Fruit fly (Drosophila melanogaster) whole organism, embryonic: ENCODE measurements around the gene CG31816.

Experiments
- Asciz ChIP-seq: fragments of 200-800 bp; sonication (Bioruptor generic); optimal IDR thresholded peaks from 2 replicates; lab custom pipeline; 2017; ENCODE audit warnings: missing biosample characterization, mild to moderate bottlenecking, missing genetic modification characterization, missing genetic modification reagents
- CG10431 ChIP-seq: fragments of 200-800 bp; sonication (Bioruptor generic); optimal IDR thresholded peaks from 3 replicates; lab custom pipeline; 2018; ENCODE audit warnings: missing biosample characterization, mild to moderate bottlenecking, missing genetic modification characterization
- CG10654 ChIP-seq: fragments of 200-800 bp; sonication (Bioruptor generic); optimal IDR thresholded peaks from 2 replicates; lab custom pipeline; 2016; ENCODE audit warnings: missing biosample characterization, missing genetic modification characterization
- CG11456 ChIP-seq: fragments of 200-800 bp; sonication (Bioruptor generic); IDR thresholded peaks from 3 replicates; pipeline ENCODE4 v1.3.6; 2022; ENCODE audit warnings: missing biosample characterization, missing genetic modification characterization
- CG11695 ChIP-seq: fragments of 200-800 bp; sonication (Bioruptor generic); IDR thresholded peaks from 3 replicates; pipeline ENCODE4 v1.3.6; 2022; ENCODE audit warnings: missing biosample characterization, missing genetic modification characterization
- CG12219 ChIP-seq: fragments of 200-800 bp; sonication (Bioruptor generic); optimal IDR thresholded peaks from 3 replicates; lab custom pipeline; 2018; ENCODE audit warnings: missing biosample characterization, mild to moderate bottlenecking, missing genetic modification characterization
- CG13296 ChIP-seq: fragments of 200-800 bp; sonication (Bioruptor generic); optimal IDR thresholded peaks from 3 replicates; lab custom pipeline; 2018; ENCODE audit warnings: missing biosample characterization, mild to moderate bottlenecking, missing genetic modification characterization
- CG15011 ChIP-seq: fragments of 200-800 bp; sonication (Bioruptor generic); optimal IDR thresholded peaks from 3 replicates; lab custom pipeline; 2018; ENCODE audit warnings: missing biosample characterization, mild to moderate bottlenecking, missing genetic modification characterization
- CG15073 ChIP-seq: fragments of 200-800 bp; sonication (Bioruptor generic); optimal IDR thresholded peaks from 2 replicates; lab custom pipeline; 2016; ENCODE audit warnings: missing biosample characterization, missing genetic modification characterization
- CG15696 ChIP-seq: fragments of 200-800 bp; sonication (Bioruptor generic); optimal IDR thresholded peaks from 2 replicates; lab custom pipeline; 2019; ENCODE audit warnings: missing biosample characterization, mild to moderate bottlenecking, missing genetic modification characterization, moderate library complexity
- CG1647 ChIP-seq: fragments of 200-800 bp; sonication (Bioruptor generic); optimal IDR thresholded peaks from 3 replicates; lab custom pipeline; 2016; ENCODE audit warnings: missing biosample characterization, missing genetic modification characterization
- CG17359 ChIP-seq: fragments of 200-800 bp; sonication (Bioruptor generic); optimal IDR thresholded peaks from 3 replicates; lab custom pipeline; 2018; ENCODE audit warnings: missing biosample characterization, mild to moderate bottlenecking, missing genetic modification characterization, moderate library complexity
- CG32772 ChIP-seq: fragments of 200-800 bp; sonication (Bioruptor generic); IDR thresholded peaks from 2 replicates; pipeline ENCODE4 v1.3.6; 2022; ENCODE audit warnings: missing biosample characterization, missing genetic modification characterization
- CG33557 ChIP-seq: fragments of 200-800 bp; sonication (Bioruptor generic); optimal IDR thresholded peaks from 2 replicates; lab custom pipeline; 2019; ENCODE audit warnings: missing biosample characterization, mild to moderate bottlenecking, missing genetic modification characterization, moderate library complexity
- CG3407 ChIP-seq: fragments of 200-800 bp; sonication (Bioruptor generic); optimal IDR thresholded peaks from 2 replicates; lab custom pipeline; 2018; ENCODE audit warnings: missing biosample characterization, mild to moderate bottlenecking, missing genetic modification characterization
- CG3995 ChIP-seq: fragments of 200-800 bp; sonication (Bioruptor generic); optimal IDR thresholded peaks from 3 replicates; lab custom pipeline; 2016; ENCODE audit warnings: missing biosample characterization, missing genetic modification characterization
- CG6272 ChIP-seq: fragments of 200-800 bp; sonication (Bioruptor generic); IDR thresholded peaks from 2 replicates; pipeline ENCODE4 v1.3.6; 2022; ENCODE audit warnings: missing biosample characterization, missing genetic modification characterization
- CG6765 ChIP-seq: fragments of 200-800 bp; sonication (Bioruptor generic); optimal IDR thresholded peaks from 3 replicates; lab custom pipeline; 2017; ENCODE audit warnings: missing biosample characterization, mild to moderate bottlenecking, missing genetic modification characterization
- CG7372 ChIP-seq: fragments of 200-800 bp; sonication (Bioruptor generic); IDR thresholded peaks from 2 replicates; pipeline ENCODE4 v1.3.6; 2022; ENCODE audit warnings: missing biosample characterization, missing genetic modification characterization
- CG8290 ChIP-seq, 3 experiments: fragments of 200-800 bp; sonication (Bioruptor generic); optimal IDR thresholded peaks; 2 replicates each; lab custom pipeline; 2016 to 2019; ENCODE audit warnings: missing biosample characterization in 3 of 3, missing genetic modification characterization in 3 of 3, mild to moderate bottlenecking in 2 of 3, moderate library complexity in 1 of 3
- CG9437 ChIP-seq: fragments of 200-800 bp; sonication (Bioruptor generic); optimal IDR thresholded peaks from 2 replicates; lab custom pipeline; 2018; ENCODE audit warnings: missing biosample characterization, mild to moderate bottlenecking, missing genetic modification characterization
- CHES-1-like ChIP-seq: fragments of 200-800 bp; sonication (Bioruptor generic); optimal IDR thresholded peaks from 2 replicates; lab custom pipeline; 2016; ENCODE audit warnings: missing biosample characterization, missing genetic modification characterization
- D19B ChIP-seq: fragments of 200-800 bp; sonication (Bioruptor generic); optimal IDR thresholded peaks from 2 replicates; lab custom pipeline; 2017; ENCODE audit warnings: missing biosample characterization, mild to moderate bottlenecking, missing genetic modification characterization
- Fer1 ChIP-seq: fragments of 200-800 bp; sonication (Bioruptor generic); optimal IDR thresholded peaks from 2 replicates; lab custom pipeline; 2017; ENCODE audit warnings: missing biosample characterization, mild to moderate bottlenecking, missing genetic modification characterization
- H2.0 ChIP-seq: fragments of 200-800 bp; sonication (Bioruptor generic); IDR thresholded peaks from 2 replicates; pipeline ENCODE4 v1.3.6; 2022; ENCODE audit warnings: missing biosample characterization, missing genetic modification characterization
- Hand ChIP-seq: fragments of 200-800 bp; sonication (Bioruptor generic); optimal IDR thresholded peaks from 2 replicates; lab custom pipeline; 2017; ENCODE audit warnings: mild to moderate bottlenecking, missing biosample characterization, missing genetic modification reagents, missing genetic modification characterization
- Max ChIP-seq: fragments of 200-800 bp; sonication (Bioruptor generic); optimal IDR thresholded peaks from 2 replicates; lab custom pipeline; 2016; ENCODE audit warnings: missing biosample characterization, mild to moderate bottlenecking, missing genetic modification characterization
- Myb ChIP-seq: fragments of 200-800 bp; sonication (Bioruptor generic); optimal IDR thresholded peaks from 2 replicates; lab custom pipeline; 2016; ENCODE audit warnings: missing biosample characterization, missing genetic modification characterization
- NfI ChIP-seq: fragments of 200-800 bp; sonication (Bioruptor generic); optimal IDR thresholded peaks from 3 replicates; lab custom pipeline; 2018; ENCODE audit warnings: missing biosample characterization, mild to moderate bottlenecking, missing genetic modification characterization, moderate library complexity
- Sin3A ChIP-seq: fragments of >200 bp; optimal IDR thresholded peaks from 2 replicates; lab custom pipeline; 2018
- bab2 ChIP-seq: fragments of 200-800 bp; sonication (Bioruptor generic); optimal IDR thresholded peaks from 2 replicates; lab custom pipeline; 2016; ENCODE audit warnings: missing biosample characterization, missing genetic modification characterization
- chn ChIP-seq: fragments of 200-800 bp; sonication (Bioruptor generic); optimal IDR thresholded peaks from 2 replicates; lab custom pipeline; 2016; ENCODE audit warnings: missing biosample characterization, missing genetic modification characterization
- ci ChIP-seq: fragments of 200-800 bp; sonication (Bioruptor generic); IDR thresholded peaks from 3 replicates; pipeline ENCODE4 v1.3.6; 2022; ENCODE audit warnings: missing biosample characterization, missing genetic modification characterization
- cwo ChIP-seq: fragments of 200-800 bp; sonication (Bioruptor generic); optimal IDR thresholded peaks from 3 replicates; lab custom pipeline; 2017; ENCODE audit warnings: missing biosample characterization, missing genetic modification characterization, mild to moderate bottlenecking, moderate library complexity, missing genetic modification reagents
- dimm ChIP-seq: fragments of 200-800 bp; sonication (Bioruptor generic); IDR thresholded peaks from 2 replicates; pipeline ENCODE4 v1.3.6; 2022; ENCODE audit warnings: missing biosample characterization, missing genetic modification characterization
- gro ChIP-seq: fragments of 200-800 bp; sonication (Bioruptor generic); optimal IDR thresholded peaks from 2 replicates; lab custom pipeline; 2016; ENCODE audit warnings: missing biosample characterization, missing genetic modification characterization
- hkb ChIP-seq, 2 experiments: fragments of 200-800 bp in 1 of 2; fragments of >200 bp in 1 of 2; sonication (Bioruptor generic) in 1 of 2; IDR thresholded peaks in 1 of 2; optimal IDR thresholded peaks in 1 of 2; 2 replicates each; pipeline versions ENCODE4 v1.3.6 to Lab custom; 2017 to 2022; ENCODE audit warnings: missing biosample characterization in 1 of 2, missing genetic modification characterization in 1 of 2
- lola ChIP-seq, 3 experiments: fragments of >200 bp in 2 of 3; fragments of 200-800 bp in 1 of 3; sonication (Bioruptor generic) in 1 of 3; optimal IDR thresholded peaks; 2 replicates each; lab custom pipeline; 2017 to 2019; ENCODE audit warnings: missing biosample characterization in 3 of 3, missing genetic modification characterization in 3 of 3, mild to moderate bottlenecking in 1 of 3, moderate library complexity in 1 of 3
- luna ChIP-seq: fragments of 200-800 bp; sonication (Bioruptor generic); optimal IDR thresholded peaks from 2 replicates; lab custom pipeline; 2016; ENCODE audit warnings: missing biosample characterization, missing genetic modification characterization
- maf-S ChIP-seq: fragments of 200-800 bp; sonication (Bioruptor generic); optimal IDR thresholded peaks from 2 replicates; lab custom pipeline; 2016; ENCODE audit warnings: missing biosample characterization, missing genetic modification characterization
- nom ChIP-seq: fragments of 200-800 bp; sonication (Bioruptor generic); optimal IDR thresholded peaks from 2 replicates; lab custom pipeline; 2017; ENCODE audit warnings: missing biosample characterization, missing genetic modification characterization, mild to moderate bottlenecking, moderate library complexity, missing genetic modification reagents
- org-1 ChIP-seq: fragments of 200-800 bp; sonication (Bioruptor generic); optimal IDR thresholded peaks from 2 replicates; lab custom pipeline; 2017; ENCODE audit warnings: missing biosample characterization, missing genetic modification characterization
- p53 ChIP-seq: fragments of 200-800 bp; sonication (Bioruptor generic); optimal IDR thresholded peaks from 2 replicates; lab custom pipeline; 2016; ENCODE audit warnings: missing biosample characterization, missing genetic modification characterization
- psq ChIP-seq: fragments of 200-800 bp; sonication (Bioruptor generic); optimal IDR thresholded peaks from 2 replicates; lab custom pipeline; 2017; ENCODE audit warnings: missing biosample characterization, missing genetic modification characterization
- sens ChIP-seq: fragments of 200-800 bp; sonication (Bioruptor generic); peaks from one replicate; lab custom pipeline; 2016; ENCODE audit warnings: missing biosample characterization, missing genetic modification characterization
- tin ChIP-seq: fragments of 200-800 bp; sonication (Bioruptor generic); optimal IDR thresholded peaks from 3 replicates; lab custom pipeline; 2016; ENCODE audit warnings: missing biosample characterization, missing genetic modification characterization
- twi ChIP-seq: fragments of 200-800 bp; optimal IDR thresholded peaks from 2 replicates; lab custom pipeline; 2019; ENCODE audit warnings: missing biosample characterization, mild to moderate bottlenecking, missing genetic modification characterization, moderate library complexity
- unc-4 ChIP-seq: fragments of 200-800 bp; sonication (Bioruptor generic); IDR thresholded peaks from 2 replicates; pipeline ENCODE4 v1.3.6; 2022; ENCODE audit warnings: missing biosample characterization, missing genetic modification characterization; ENCODE audit not compliant: partially characterized antibody
- vfl ChIP-seq: fragments of 200-800 bp; sonication (Bioruptor generic); optimal IDR thresholded peaks from 2 replicates; lab custom pipeline; 2016; ENCODE audit warnings: missing biosample characterization, missing genetic modification characterization
- vvl ChIP-seq: fragments of 200-800 bp; sonication (Bioruptor generic); IDR thresholded peaks from 2 replicates; pipeline ENCODE4 v1.3.6; 2022; ENCODE audit warnings: missing biosample characterization, missing genetic modification characterization

Gene CG31816

DNA sequence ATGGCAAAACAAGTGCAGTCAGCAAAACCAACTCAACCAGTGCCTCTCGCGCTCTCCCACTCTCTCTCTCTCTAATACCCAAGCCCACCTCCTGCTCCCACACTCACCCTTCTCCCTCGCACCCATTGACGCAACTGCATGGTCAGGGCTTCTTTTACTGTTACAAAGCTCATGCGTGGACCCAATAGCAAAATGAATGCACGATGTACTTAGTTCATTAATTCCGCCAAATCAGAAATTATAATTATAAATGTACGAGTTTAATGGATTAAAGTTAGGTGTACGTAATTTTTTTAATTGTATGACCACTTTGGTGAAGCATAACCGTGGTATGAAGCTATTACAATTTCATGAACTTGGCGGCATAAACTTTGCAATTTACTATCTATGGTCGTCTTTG, 3.4 kb downstream of the CG31816 start (continued):
- TF ChIP-seq Asciz (GFP tag; lab: Kevin White, UChicago), result peak; percentile 63
- TF ChIP-seq p53 (GFP tag; lab: Kevin White, UChicago), result no peak
- TF ChIP-seq hkb (optimal IDR thresholded peaks at IDR 0.05; lab: Kevin White, UChicago), result no peak
- peak; percentile 73 for TF ChIP-seq hkb (GFP tag; IDR thresholded peaks at IDR 0.05; lab: Robert Waterston, UW)
- TF ChIP-seq CG1647, result peak; percentile 60
- no peak for TF ChIP-seq twi (tag; lab: Kevin White, UChicago)
- TF ChIP-seq org-1 (GFP tag; lab: Kevin White, UChicago), result peak; percentile 40
- TF ChIP-seq CG15696, result no peak
- no peak for TF ChIP-seq CG3995 (GFP tag; lab: Kevin White, UChicago)
- peak in 1 of 3 experiments; percentile 17 for TF ChIP-seq lola (GFP tag; optimal IDR thresholded peaks at IDR 0.05; lab: Kevin White, UChicago)
- peak; percentile 78 for TF ChIP-seq Hand (GFP tag; lab: Kevin White, UChicago)
- TF ChIP-seq D19B (GFP tag; lab: Kevin White, UChicago), result peak; percentile 30
- peak; percentile 82 for TF ChIP-seq ci (GFP tag; lab: Robert Waterston, UW)
- peak; percentile 72 for TF ChIP-seq CG17359 (tag; lab: Kevin White, UChicago)
- TF ChIP-seq Myb (GFP tag; lab: Kevin White, UChicago), result peak; percentile 22
- peak; percentile 73 for TF ChIP-seq CG13296 (GFP tag; lab: Kevin White, UChicago)
- TF ChIP-seq unc-4, result no peak
- TF ChIP-seq Sin3A (lab: Kevin White, UChicago), result no peak
- no peak for TF ChIP-seq CG10431 (GFP tag; lab: Kevin White, UChicago)
- peak; percentile 28 for TF ChIP-seq tin (GFP tag; lab: Kevin White, UChicago)
- TF ChIP-seq dimm (GFP tag; lab: Robert Waterston, UW), result 0 out of 2 replicates have a peak, but pooled peaks have one; percentile 4
- no peak for TF ChIP-seq CG8290 (GFP tag; optimal IDR thresholded peaks at IDR 0.05; lab: Kevin White, UChicago)
- peak in 1 of 2 experiments; percentile 77 for TF ChIP-seq CG8290 (tag; optimal IDR thresholded peaks at IDR 0.05; lab: Kevin White, UChicago)
- peak; percentile 15 for TF ChIP-seq chn (GFP tag; lab: Kevin White, UChicago)
- peak; percentile 90 for TF ChIP-seq Fer1 (GFP tag; lab: Kevin White, UChicago)
- peak; percentile 11 for TF ChIP-seq nom (GFP tag; lab: Kevin White, UChicago)
- TF ChIP-seq cwo (GFP tag; lab: Kevin White, UChicago), result peak; percentile 77
- peak; percentile 65 for TF ChIP-seq gro (GFP tag; lab: Kevin White, UChicago)
- peak; percentile 16 for TF ChIP-seq CG9437 (GFP tag; lab: Kevin White, UChicago)
- peak; percentile 40 for TF ChIP-seq CHES-1-like (GFP tag; lab: Kevin White, UChicago)
- peak; percentile 9 for TF ChIP-seq maf-S (GFP tag; lab: Kevin White, UChicago)
- peak; percentile 70 for TF ChIP-seq NfI
- TF ChIP-seq CG15011, result peak; percentile 59
- TF ChIP-seq psq, result no peak
- TF ChIP-seq CG12219 (GFP tag; lab: Kevin White, UChicago), result peak; percentile 67
- TF ChIP-seq CG11456 (GFP tag; lab: Robert Waterston, UW), result 0 out of 3 replicates have a peak, but pooled peaks have one; percentile 53
- TF ChIP-seq bab2, result no peak
- peak; percentile 13 for TF ChIP-seq CG10654 (GFP tag; lab: Kevin White, UChicago)
- peak; percentile 89 for TF ChIP-seq sens (GFP tag; lab: Kevin White, UChicago)
- TF ChIP-seq CG6272 (GFP tag; lab: Robert Waterston, UW), result 0 out of 2 replicates have a peak, but pooled peaks have one; percentile 39
- peak; percentile 12 for TF ChIP-seq vfl (GFP tag; lab: Kevin White, UChicago)
- TF ChIP-seq Max (GFP tag; lab: Kevin White, UChicago), result peak; percentile 45
- TF ChIP-seq luna (GFP tag; lab: Kevin White, UChicago), result no peak
- peak; percentile 3 for TF ChIP-seq CG6765 (GFP tag; lab: Kevin White, UChicago)
- TF ChIP-seq H2.0 (GFP tag; lab: Robert Waterston, UW), result peak; percentile 14; the same call in 1 of the 2 replicates
- no peak for TF ChIP-seq CG33557 (GFP tag; lab: Kevin White, UChicago)
- peak; percentile 80 for TF ChIP-seq vvl
- peak; percentile 60; the same call in 2 of the 3 replicates for TF ChIP-seq CG11695
- 0 out of 2 replicates have a peak, but pooled peaks have one; percentile 32 for TF ChIP-seq CG32772 (GFP tag; lab: Robert Waterston, UW)
- 0 out of 2 replicates have a peak, but pooled peaks have one; percentile 45 for TF ChIP-seq CG7372
- peak; percentile 30 for TF ChIP-seq CG3407 (GFP tag; lab: Kevin White, UChicago)
- no peak for TF ChIP-seq CG15073 (GFP tag; lab: Kevin White, UChicago)
